Fruit fly (Drosophila melanogaster): ENCODE measurements around the gene Shmt.

Gene Shmt

dm6 chrX:5885973-5886372 lies 30.6 kb downstream of the Shmt start:
- peak; percentile 1 for TF ChIP-seq CG9948 (tag; optimal IDR thresholded peaks at IDR 0.05)
- no peak for TF ChIP-seq CG13204 (GFP tag; optimal IDR thresholded peaks at IDR 0.05)
- TF ChIP-seq Pif1A (GFP tag; optimal IDR thresholded peaks at IDR 0.05): peak; percentile 13
- no peak for TF ChIP-seq CG8301 (tag; optimal IDR thresholded peaks at IDR 0.05)
- TF ChIP-seq CG17806 (tag; optimal IDR thresholded peaks at IDR 0.05): peak; percentile 33
- no peak for TF ChIP-seq CG15710 (tag; optimal IDR thresholded peaks at IDR 0.05)
- no peak for TF ChIP-seq D1 (tag; optimal IDR thresholded peaks at IDR 0.05)
- no peak for TF ChIP-seq CG32121 (GFP tag; IDR thresholded peaks at IDR 0.05)
- TF ChIP-seq Pif1B (GFP tag; optimal IDR thresholded peaks at IDR 0.05): no peak
- no peak for TF ChIP-seq fd96Ca (GFP tag; IDR thresholded peaks at IDR 0.05)
- TF ChIP-seq rn (GFP tag; IDR thresholded peaks at IDR 0.05): no peak
- TF ChIP-seq Ets98B (GFP tag; IDR thresholded peaks at IDR 0.05): no peak
- peak; percentile 25 for TF ChIP-seq CG8159 (tag; optimal IDR thresholded peaks at IDR 0.05)
- 0 out of 3 replicates have a peak, but pooled peaks have one; percentile 20 for TF ChIP-seq CG4496 (GFP tag; IDR thresholded peaks at IDR 0.05)
- TF ChIP-seq gl (tag; optimal IDR thresholded peaks at IDR 0.05): no peak
- no peak for TF ChIP-seq CG34367 (tag; optimal IDR thresholded peaks at IDR 0.05)
- no peak for TF ChIP-seq CG10348 (GFP tag; IDR thresholded peaks at IDR 0.05)
- TF ChIP-seq CG14655 (GFP tag; optimal IDR thresholded peaks at IDR 0.05): peak; percentile 3
- TF ChIP-seq Snoo (tag; optimal IDR thresholded peaks at IDR 0.05): no peak

dm6 chrX:5885521-5885920 lies 31.1 kb downstream of the Shmt start:
- TF ChIP-seq EcR (GFP tag; optimal IDR thresholded peaks at IDR 0.05) (peak; percentile 19), Pif1A (GFP tag; optimal IDR thresholded peaks at IDR 0.05) (no peak), CG14655 (GFP tag; optimal IDR thresholded peaks at IDR 0.05) (no peak), rn (GFP tag; IDR thresholded peaks at IDR 0.05) (no peak), CG15710 (tag; optimal IDR thresholded peaks at IDR 0.05) (no peak)

DNA sequence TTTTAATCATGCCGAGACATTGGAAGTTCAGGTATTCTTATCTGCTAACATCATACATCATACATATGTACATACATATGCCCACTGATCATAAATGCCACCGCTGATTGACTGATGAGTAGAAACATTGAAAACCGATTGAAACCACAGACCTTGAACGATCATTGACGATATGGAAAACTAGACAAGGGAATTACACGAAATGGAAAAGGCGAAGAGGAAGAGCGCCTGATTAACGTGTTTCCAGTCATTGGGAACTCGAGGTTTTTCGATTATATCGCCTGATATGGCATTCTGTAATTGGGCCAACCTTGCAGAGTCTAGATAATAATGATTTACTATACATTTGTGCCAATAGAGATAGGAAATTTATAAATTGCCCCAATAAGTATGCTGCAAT lies 31.7 kb downstream of the Shmt start:
- TF ChIP-seq fd96Ca (GFP tag; IDR thresholded peaks at IDR 0.05): no peak
- no peak for TF ChIP-seq CG9948 (tag; optimal IDR thresholded peaks at IDR 0.05)
- TF ChIP-seq D1 (tag; optimal IDR thresholded peaks at IDR 0.05): no peak
- TF ChIP-seq CG10348 (GFP tag; IDR thresholded peaks at IDR 0.05): no peak

- TF ChIP-seq CG10348 (GFP tag; IDR thresholded peaks at IDR 0.05) (no peak), CG4496 (GFP tag; IDR thresholded peaks at IDR 0.05) (no peak), CG32121 (GFP tag; IDR thresholded peaks at IDR 0.05) (no peak), CG34367 (tag; optimal IDR thresholded peaks at IDR 0.05) (no peak), fd96Ca (GFP tag; IDR thresholded peaks at IDR 0.05) (no peak)
Measured at dm6 chrX:5884294-5884693, 32.3 kb downstream of the Shmt start.

DNA sequence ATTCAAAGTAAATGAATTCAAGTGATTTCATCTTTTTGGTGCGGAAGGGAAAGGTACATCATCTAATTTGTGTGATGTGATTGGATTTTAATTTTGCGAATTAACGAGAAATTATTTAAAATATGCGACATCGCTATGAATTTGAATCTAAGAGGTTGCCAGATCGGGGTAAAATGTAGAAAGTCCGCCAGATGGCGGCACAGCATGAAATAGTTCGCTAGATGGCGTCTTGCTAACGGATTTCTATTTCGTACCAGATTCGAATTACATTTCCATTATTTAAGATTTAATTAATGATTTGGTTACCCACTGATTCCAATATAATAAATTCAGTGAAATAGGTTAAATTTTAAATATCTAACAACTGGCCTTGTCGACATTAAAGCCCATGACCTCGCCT lies 33.2 kb downstream of the Shmt start:
- TF ChIP-seq rn (GFP tag; IDR thresholded peaks at IDR 0.05): no peak
- no peak for TF ChIP-seq Pif1B (GFP tag; optimal IDR thresholded peaks at IDR 0.05)
- 0 out of 3 replicates have a peak, but pooled peaks have one; percentile 30 for TF ChIP-seq CG4496 (GFP tag; IDR thresholded peaks at IDR 0.05)
- TF ChIP-seq Ets98B (GFP tag; IDR thresholded peaks at IDR 0.05): no peak

DNA sequence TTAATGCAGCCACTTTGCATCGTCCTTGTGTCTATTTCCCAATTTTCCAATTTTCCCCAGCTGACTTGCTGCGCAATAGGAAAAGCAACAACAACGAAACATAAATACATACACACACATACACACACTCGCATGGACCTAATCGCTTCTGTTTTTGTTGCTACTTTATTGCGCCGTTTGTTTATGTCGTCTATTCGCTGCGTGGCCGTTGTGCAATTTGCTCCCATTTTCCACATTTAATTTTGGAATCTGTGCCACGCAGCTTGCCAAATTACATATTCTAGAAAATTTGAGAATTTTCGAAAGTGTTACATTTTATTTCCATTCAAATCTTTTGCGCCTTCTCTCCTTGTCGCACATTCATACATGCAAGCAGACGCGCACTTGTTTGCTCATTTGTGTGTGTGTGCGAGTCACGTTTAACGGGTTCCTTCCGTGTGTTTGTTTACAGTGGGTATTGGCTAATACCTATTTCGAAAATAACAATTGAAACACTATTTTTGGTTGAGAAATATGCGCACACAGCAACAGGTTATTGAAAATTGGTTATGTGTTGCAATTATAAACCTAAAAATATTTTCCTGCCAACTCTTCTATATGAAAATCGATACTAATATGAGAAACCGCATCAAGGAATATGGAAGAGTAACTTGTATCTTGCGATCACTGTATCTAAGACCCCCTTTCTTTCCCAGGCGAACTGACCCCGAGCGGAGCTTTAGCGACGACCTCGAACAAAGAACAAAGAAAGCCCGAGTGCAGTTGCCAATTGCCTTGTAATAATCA lies 36.3 kb downstream of the Shmt start:
- TF ChIP-seq CG17806 (tag; optimal IDR thresholded peaks at IDR 0.05) (peak; percentile 80), CG8159 (tag; optimal IDR thresholded peaks at IDR 0.05) (peak; percentile 79), D1 (tag; optimal IDR thresholded peaks at IDR 0.05) (no peak), EcR (GFP tag; optimal IDR thresholded peaks at IDR 0.05) (peak; percentile 48), rn (GFP tag; IDR thresholded peaks at IDR 0.05) (peak; percentile 60; the same call in 1 of the 2 replicates), CG8301 (tag; optimal IDR thresholded peaks at IDR 0.05) (peak; percentile 82), CG15710 (tag; optimal IDR thresholded peaks at IDR 0.05) (peak; percentile 76), gl (tag; optimal IDR thresholded peaks at IDR 0.05) (peak; percentile 60), CG10348 (GFP tag; IDR thresholded peaks at IDR 0.05) (peak; percentile 73), CG34367 (tag; optimal IDR thresholded peaks at IDR 0.05) (peak; percentile 68), CG4496 (GFP tag; IDR thresholded peaks at IDR 0.05) (peak; percentile 81), CG14655 (GFP tag; optimal IDR thresholded peaks at IDR 0.05) (no peak), CG9948 (tag; optimal IDR thresholded peaks at IDR 0.05) (peak; percentile 74), fd96Ca (GFP tag; IDR thresholded peaks at IDR 0.05) (peak; percentile 73; the same call in 2 of the 3 replicates), Ets98B (GFP tag; IDR thresholded peaks at IDR 0.05) (peak; percentile 80), CG12605 (GFP tag; IDR thresholded peaks at IDR 0.05) (peak; percentile 72), CG13204 (GFP tag; optimal IDR thresholded peaks at IDR 0.05) (no peak), Pif1A (GFP tag; optimal IDR thresholded peaks at IDR 0.05) (peak; percentile 77), CG32121 (GFP tag; IDR thresholded peaks at IDR 0.05) (peak; percentile 79), Snoo (tag; optimal IDR thresholded peaks at IDR 0.05) (peak; percentile 72), Pif1B (GFP tag; optimal IDR thresholded peaks at IDR 0.05) (peak; percentile 86)

dm6 chrX:5879543-5879943 lies 37.1 kb downstream of the Shmt start, which contains the start of the genes Usp30 and CG16721:
Gene Usp30 (minus strand): TSS chrX:5879787.
Gene CG16721 (plus strand): TSS chrX:5879869.
- TF ChIP-seq Snoo (tag; optimal IDR thresholded peaks at IDR 0.05): peak; percentile 13
- TF ChIP-seq Pif1B (GFP tag; optimal IDR thresholded peaks at IDR 0.05): no peak
- TF ChIP-seq EcR (GFP tag; optimal IDR thresholded peaks at IDR 0.05): no peak
- peak; percentile 54; the same call in 2 of the 3 replicates for TF ChIP-seq CG4496 (GFP tag; IDR thresholded peaks at IDR 0.05)
- TF ChIP-seq CG14655 (GFP tag; optimal IDR thresholded peaks at IDR 0.05): no peak
- TF ChIP-seq CG32121 (GFP tag; IDR thresholded peaks at IDR 0.05): peak; percentile 48; the same call in 1 of the 2 replicates
- no peak for TF ChIP-seq CG8301 (tag; optimal IDR thresholded peaks at IDR 0.05)
- TF ChIP-seq fd96Ca (GFP tag; IDR thresholded peaks at IDR 0.05): 0 out of 3 replicates have a peak, but pooled peaks have one; percentile 21
- no peak for TF ChIP-seq CG9948 (tag; optimal IDR thresholded peaks at IDR 0.05)
- TF ChIP-seq Pif1A (GFP tag; optimal IDR thresholded peaks at IDR 0.05): no peak
- no peak for TF ChIP-seq CG13204 (GFP tag; optimal IDR thresholded peaks at IDR 0.05)
- no peak for TF ChIP-seq CG12605 (GFP tag; IDR thresholded peaks at IDR 0.05)
- no peak for TF ChIP-seq CG10348 (GFP tag; IDR thresholded peaks at IDR 0.05)
- no peak for TF ChIP-seq D1 (tag; optimal IDR thresholded peaks at IDR 0.05)
- TF ChIP-seq gl (tag; optimal IDR thresholded peaks at IDR 0.05): no peak
- no peak for TF ChIP-seq Ets98B (GFP tag; IDR thresholded peaks at IDR 0.05)
- no peak for TF ChIP-seq rn (GFP tag; IDR thresholded peaks at IDR 0.05)
- no peak for TF ChIP-seq CG17806 (tag; optimal IDR thresholded peaks at IDR 0.05)
- TF ChIP-seq CG8159 (tag; optimal IDR thresholded peaks at IDR 0.05): peak; percentile 22
- peak; percentile 24 for TF ChIP-seq CG15710 (tag; optimal IDR thresholded peaks at IDR 0.05)
- no peak for TF ChIP-seq CG34367 (tag; optimal IDR thresholded peaks at IDR 0.05)

Data from whole organism, pupa.